Worm (Caenorhabditis elegans) whole organism, midembryonic: ENCODE data around the gene C47E8.3.

Experiments used
- med-1 ChIP-seq: sonication (generic microtip); optimal IDR thresholded peaks from 2 replicates; lab custom pipeline; 2017; ENCODE audit warnings: missing genetic modification characterization, mild to moderate bottlenecking, missing compliant biosample characterization, antibody characterized with exemption, missing genetic modification reagents; ENCODE audit not compliant: insufficient read depth
- ztf-23 ChIP-seq: fragments of 200-800 bp; sonication (Bioruptor generic); IDR thresholded peaks from 2 replicates; pipeline ENCODE4 v1.3.6; 2022; ENCODE audit warnings: missing genetic modification reagents, missing genetic modification characterization, missing compliant biosample characterization

- TF ChIP-seq ztf-23 (GFP tag; lab: Robert Waterston, UW) (no peak), med-1 (GFP tag; lab: Kevin White, UChicago) (no peak)
Measured at ce11 chrV:14658131-14658530, 22.0 kb upstream of the C47E8.3 start, which contains the start of gene slc-25A29.
